Fruit fly (Drosophila melanogaster): Measurements from ENCODE around the gene mRpS31.

mRpS31 gene

DNA sequence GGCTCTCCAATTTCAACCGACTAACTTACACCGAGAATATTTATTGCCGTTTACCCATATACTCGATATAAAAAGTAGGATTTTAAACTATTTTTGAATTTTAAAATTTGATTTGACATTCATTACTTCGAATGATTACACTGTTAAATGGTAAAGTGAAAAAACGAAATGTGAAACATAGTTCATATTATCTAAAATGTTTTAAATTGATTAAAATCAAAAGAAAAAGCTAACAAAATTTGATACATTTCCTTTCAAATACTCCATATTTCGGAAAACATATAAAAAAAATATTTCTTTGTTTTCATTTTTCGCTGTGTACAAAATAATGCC is 13.2 kb downstream of the mRpS31 start (continued):
- TF ChIP-seq CG6808 (GFP tag; optimal IDR thresholded peaks at IDR 0.05), result no peak
- TF ChIP-seq CG6163 (GFP tag; IDR thresholded peaks at IDR 0.05), result no peak
- no peak for TF ChIP-seq CG6792 (GFP tag; optimal IDR thresholded peaks at IDR 0.05)
- TF ChIP-seq CG4318 (GFP tag; optimal IDR thresholded peaks at IDR 0.05), result no peak
- no peak for TF ChIP-seq Sox102F (GFP tag; optimal IDR thresholded peaks at IDR 0.05)
- peak; percentile 41 for TF ChIP-seq topi (GFP tag; optimal IDR thresholded peaks at IDR 0.05)
- peak; percentile 14 for TF ChIP-seq CG32006 (GFP tag; optimal IDR thresholded peaks at IDR 0.05)
- TF ChIP-seq CG6276 (GFP tag; optimal IDR thresholded peaks at IDR 0.05), result no peak
- TF ChIP-seq CG6854 (GFP tag; optimal IDR thresholded peaks at IDR 0.05), result no peak
- no peak for TF ChIP-seq CG11762 (GFP tag; optimal IDR thresholded peaks at IDR 0.05; ENCODE audit: insufficient read depth)
- TF ChIP-seq svp (GFP tag), result peak; percentile 70
- TF ChIP-seq Met (GFP tag; optimal IDR thresholded peaks at IDR 0.05), result peak; percentile 6
- TF ChIP-seq CG3919 (GFP tag; optimal IDR thresholded peaks at IDR 0.05), result peak; percentile 5
- no peak for TF ChIP-seq CG8319 (GFP tag; optimal IDR thresholded peaks at IDR 0.05)
- TF ChIP-seq Smox (GFP tag; optimal IDR thresholded peaks at IDR 0.05), result no peak
- no peak for TF ChIP-seq acj6 (GFP tag; optimal IDR thresholded peaks at IDR 0.05)
- TF ChIP-seq CG10631 (GFP tag; optimal IDR thresholded peaks at IDR 0.05), result no peak
- no peak for TF ChIP-seq Lpt (GFP tag; optimal IDR thresholded peaks at IDR 0.05)

DNA sequence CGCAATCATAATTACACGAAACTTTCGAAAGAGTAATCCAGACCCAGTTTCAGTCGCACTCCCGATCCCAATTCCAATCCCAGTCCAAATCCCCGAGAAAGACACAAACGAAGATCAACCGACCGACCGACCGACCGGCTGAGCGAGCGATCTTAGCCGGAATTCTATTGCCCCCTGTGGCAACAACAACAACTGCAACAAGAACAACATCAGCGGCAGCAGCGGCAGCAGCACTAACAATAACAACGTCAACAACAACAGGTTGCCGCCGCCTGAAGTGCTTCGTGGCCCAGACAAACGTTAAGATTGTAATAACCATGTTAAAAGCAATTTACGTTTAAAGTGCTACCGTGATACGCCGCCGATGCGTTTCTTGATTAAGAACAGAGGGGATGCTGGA is 13.7 kb downstream of the mRpS31 start:
- TF ChIP-seq lz (GFP tag; optimal IDR thresholded peaks at IDR 0.05), result no peak
- TF ChIP-seq CG3919 (GFP tag; optimal IDR thresholded peaks at IDR 0.05), result no peak
- no peak for TF ChIP-seq CG6276 (GFP tag; optimal IDR thresholded peaks at IDR 0.05)
- TF ChIP-seq CG6854 (GFP tag; optimal IDR thresholded peaks at IDR 0.05), result no peak
- no peak for TF ChIP-seq fkh (GFP tag; optimal IDR thresholded peaks at IDR 0.05)
- no peak for TF ChIP-seq esn (GFP tag; optimal IDR thresholded peaks at IDR 0.05)
- no peak for TF ChIP-seq CG11762 (GFP tag; optimal IDR thresholded peaks at IDR 0.05; ENCODE audit: insufficient read depth)
- no peak for TF ChIP-seq dsx (GFP tag; optimal IDR thresholded peaks at IDR 0.05; ENCODE audit: poor library complexity, severe bottlenecking)
- no peak for TF ChIP-seq Sox15 (GFP tag; optimal IDR thresholded peaks at IDR 0.05)
- TF ChIP-seq CG8119 (GFP tag; IDR thresholded peaks at IDR 0.05), result no peak

DNA sequence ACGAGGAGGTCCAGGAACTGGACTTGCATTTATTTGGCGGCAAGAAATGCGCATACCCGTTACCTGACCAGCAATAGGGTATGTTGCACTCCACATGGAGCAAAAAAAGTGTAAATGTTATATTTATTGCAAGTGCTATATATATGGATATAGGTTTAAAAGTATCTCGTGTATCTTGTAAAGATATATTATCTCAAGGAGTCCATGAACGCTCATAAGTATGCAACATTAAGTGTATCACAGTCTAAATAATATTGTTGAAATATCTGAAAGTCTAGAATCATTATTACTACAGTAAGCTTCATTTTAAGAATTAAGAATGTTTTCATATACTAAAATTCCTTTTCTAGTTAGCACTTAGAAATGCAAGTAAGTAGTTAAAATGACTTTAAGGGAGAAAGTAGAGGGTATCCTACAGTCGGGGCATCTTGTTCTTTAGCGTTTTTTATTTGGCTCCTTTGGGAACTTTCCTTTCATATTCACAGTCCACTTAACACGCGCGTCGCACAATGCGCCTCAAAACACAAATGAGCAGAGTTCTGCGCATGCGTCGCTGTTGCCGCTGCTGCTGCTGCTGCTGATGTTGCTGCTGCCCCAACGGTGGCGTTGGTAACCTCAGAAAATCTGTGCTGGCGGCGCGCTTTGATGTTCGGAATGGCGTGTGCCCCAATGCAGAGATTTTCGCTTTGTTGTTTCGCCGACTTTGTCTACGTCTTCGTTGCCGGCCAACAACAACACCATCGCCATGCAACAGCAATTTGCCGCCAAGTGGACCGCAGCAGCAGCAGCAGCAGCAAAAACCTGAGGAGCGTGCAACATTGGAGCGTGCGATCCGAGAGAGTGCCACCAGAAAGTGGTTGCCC is 14.4 kb downstream of the mRpS31 start:
- peak; percentile 51 for TF ChIP-seq cyc (GFP tag; optimal IDR thresholded peaks at IDR 0.05)
- peak; percentile 12 for TF ChIP-seq CG6808 (GFP tag; optimal IDR thresholded peaks at IDR 0.05)
- TF ChIP-seq lz (GFP tag; optimal IDR thresholded peaks at IDR 0.05), result peak; percentile 23
- TF ChIP-seq esn (GFP tag; optimal IDR thresholded peaks at IDR 0.05), result peak; percentile 61
- peak; percentile 22 for TF ChIP-seq CG34406 (GFP tag; optimal IDR thresholded peaks at IDR 0.05)
- no peak for TF ChIP-seq CG16779 (tag; optimal IDR thresholded peaks at IDR 0.05)
- TF ChIP-seq CG31627 (GFP tag; optimal IDR thresholded peaks at IDR 0.05), result peak; percentile 41
- TF ChIP-seq eg (GFP tag; IDR thresholded peaks at IDR 0.05), result 0 out of 3 replicates have a peak, but pooled peaks have one; percentile 27
- no peak for TF ChIP-seq Sox15 (GFP tag; optimal IDR thresholded peaks at IDR 0.05)
- no peak for TF ChIP-seq CG9139 (GFP tag; optimal IDR thresholded peaks at IDR 0.05)
- peak; percentile 39 for TF ChIP-seq OdsH (GFP tag; optimal IDR thresholded peaks at IDR 0.05)
- peak; percentile 55 for TF ChIP-seq Smox (GFP tag; optimal IDR thresholded peaks at IDR 0.05)
- TF ChIP-seq topi (GFP tag; optimal IDR thresholded peaks at IDR 0.05), result peak; percentile 67
- no peak for TF ChIP-seq ss (GFP tag; optimal IDR thresholded peaks at IDR 0.05)
- TF ChIP-seq net (GFP tag; optimal IDR thresholded peaks at IDR 0.05), result no peak
- TF ChIP-seq CG11294 (GFP tag; IDR thresholded peaks at IDR 0.05), result no peak
- TF ChIP-seq Ets96B (tag; optimal IDR thresholded peaks at IDR 0.05), result no peak
- peak in 1 of 2 experiments; percentile 44 for TF ChIP-seq salr (GFP tag; optimal IDR thresholded peaks at IDR 0.05)
- TF ChIP-seq Eip78C (GFP tag), result peak; percentile 84
- TF ChIP-seq Hr38 (GFP tag; optimal IDR thresholded peaks at IDR 0.05), result no peak
- no peak for TF ChIP-seq vri (GFP tag; optimal IDR thresholded peaks at IDR 0.05)
- TF ChIP-seq Lpt (GFP tag; optimal IDR thresholded peaks at IDR 0.05), result no peak
- no peak for TF ChIP-seq Blimp-1 (GFP tag; optimal IDR thresholded peaks at IDR 0.05)
- TF ChIP-seq dsx (GFP tag; optimal IDR thresholded peaks at IDR 0.05; ENCODE audit: poor library complexity, severe bottlenecking), result no peak
- TF ChIP-seq fkh (GFP tag; optimal IDR thresholded peaks at IDR 0.05), result no peak
- no peak for TF ChIP-seq Eip75B (GFP tag; optimal IDR thresholded peaks at IDR 0.05)
- TF ChIP-seq CG11762 (GFP tag; optimal IDR thresholded peaks at IDR 0.05; ENCODE audit: insufficient read depth), result no peak
- peak; percentile 38 for TF ChIP-seq Sox102F (GFP tag; optimal IDR thresholded peaks at IDR 0.05)
- no peak for TF ChIP-seq CG15336 (GFP tag; IDR thresholded peaks at IDR 0.05)
- TF ChIP-seq CG32006 (GFP tag; optimal IDR thresholded peaks at IDR 0.05), result peak; percentile 55
- TF ChIP-seq Gug (GFP tag; IDR thresholded peaks at IDR 0.05), result no peak
- peak; percentile 4 for TF ChIP-seq CG10631 (GFP tag; optimal IDR thresholded peaks at IDR 0.05)
- peak; percentile 51 for TF ChIP-seq Sox14 (GFP tag; optimal IDR thresholded peaks at IDR 0.05)
- TF ChIP-seq CG6792 (GFP tag; optimal IDR thresholded peaks at IDR 0.05), result peak; percentile 9

All from whole organism, prepupa.